Fruit fly (Drosophila melanogaster): ENCODE measurements around the gene RpL34a.

The RpL34a gene

DNA sequence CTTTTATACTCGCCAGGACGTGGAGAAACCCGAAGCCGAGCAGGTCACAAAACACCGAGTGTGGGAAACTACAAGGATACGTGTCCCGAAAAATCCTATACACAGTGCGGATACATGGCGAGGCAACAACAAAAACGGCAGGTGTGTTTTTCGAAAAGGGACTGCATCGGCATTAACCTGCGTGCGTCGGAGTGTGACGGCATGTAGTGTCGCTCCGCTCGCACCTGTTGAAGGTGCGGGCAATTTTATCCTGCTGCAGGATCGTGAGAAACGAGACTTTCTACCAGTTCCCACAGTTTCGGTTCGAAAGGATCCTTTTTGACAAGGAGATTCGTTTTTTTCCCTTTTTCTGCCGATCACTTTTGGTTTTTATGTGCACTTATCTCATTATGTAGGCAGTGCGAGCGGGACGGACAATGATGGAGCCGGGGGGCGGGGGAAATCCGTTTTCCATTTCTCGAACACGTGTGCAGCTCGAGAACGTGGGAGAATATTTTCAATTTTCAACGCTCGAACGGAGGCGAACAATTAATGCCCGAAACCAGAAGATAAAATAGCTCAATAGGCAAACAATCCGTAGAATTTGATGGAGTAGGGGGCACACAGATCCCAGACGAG lies 34.4 kb downstream of the RpL34a start:
- TF ChIP-seq CG34367 (tag; optimal IDR thresholded peaks at IDR 0.05) (no peak), CG32121 (GFP tag; IDR thresholded peaks at IDR 0.05) (no peak), Pif1B (GFP tag; optimal IDR thresholded peaks at IDR 0.05) (no peak), CG14655 (GFP tag; optimal IDR thresholded peaks at IDR 0.05) (no peak), EcR (GFP tag; optimal IDR thresholded peaks at IDR 0.05) (no peak), D1 (tag; optimal IDR thresholded peaks at IDR 0.05) (no peak), Snoo (tag; optimal IDR thresholded peaks at IDR 0.05) (no peak), CG12605 (GFP tag; IDR thresholded peaks at IDR 0.05) (no peak), Ets98B (GFP tag; IDR thresholded peaks at IDR 0.05) (no peak), CG9948 (tag; optimal IDR thresholded peaks at IDR 0.05) (no peak), CG10348 (GFP tag; IDR thresholded peaks at IDR 0.05) (no peak), gl (tag; optimal IDR thresholded peaks at IDR 0.05) (no peak), CG17806 (tag; optimal IDR thresholded peaks at IDR 0.05) (no peak), Pif1A (GFP tag; optimal IDR thresholded peaks at IDR 0.05) (no peak), CG8159 (tag; optimal IDR thresholded peaks at IDR 0.05) (no peak), CG4496 (GFP tag; IDR thresholded peaks at IDR 0.05) (no peak), CG15710 (tag; optimal IDR thresholded peaks at IDR 0.05) (no peak), rn (GFP tag; IDR thresholded peaks at IDR 0.05) (no peak)

DNA sequence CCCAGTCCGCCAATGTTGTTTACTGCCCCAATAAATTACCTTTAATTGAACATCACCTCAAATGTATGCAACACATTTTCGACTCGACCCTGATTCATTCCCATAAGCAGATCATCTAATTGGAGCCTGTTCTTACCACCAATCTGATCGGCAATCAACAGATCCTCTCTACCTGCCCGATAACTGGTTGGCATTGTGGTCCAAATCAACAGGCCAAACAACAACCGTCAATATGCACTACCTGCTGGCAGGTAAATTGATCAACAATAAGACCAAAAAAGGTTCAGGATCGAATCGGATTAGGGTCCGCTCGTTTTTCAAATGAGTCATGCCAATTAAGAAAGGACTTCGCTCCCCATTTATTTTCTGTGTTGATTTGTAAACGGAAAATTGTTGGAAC lies 35.8 kb downstream of the RpL34a start:
- TF ChIP-seq rn (GFP tag; IDR thresholded peaks at IDR 0.05): no peak

DNA sequence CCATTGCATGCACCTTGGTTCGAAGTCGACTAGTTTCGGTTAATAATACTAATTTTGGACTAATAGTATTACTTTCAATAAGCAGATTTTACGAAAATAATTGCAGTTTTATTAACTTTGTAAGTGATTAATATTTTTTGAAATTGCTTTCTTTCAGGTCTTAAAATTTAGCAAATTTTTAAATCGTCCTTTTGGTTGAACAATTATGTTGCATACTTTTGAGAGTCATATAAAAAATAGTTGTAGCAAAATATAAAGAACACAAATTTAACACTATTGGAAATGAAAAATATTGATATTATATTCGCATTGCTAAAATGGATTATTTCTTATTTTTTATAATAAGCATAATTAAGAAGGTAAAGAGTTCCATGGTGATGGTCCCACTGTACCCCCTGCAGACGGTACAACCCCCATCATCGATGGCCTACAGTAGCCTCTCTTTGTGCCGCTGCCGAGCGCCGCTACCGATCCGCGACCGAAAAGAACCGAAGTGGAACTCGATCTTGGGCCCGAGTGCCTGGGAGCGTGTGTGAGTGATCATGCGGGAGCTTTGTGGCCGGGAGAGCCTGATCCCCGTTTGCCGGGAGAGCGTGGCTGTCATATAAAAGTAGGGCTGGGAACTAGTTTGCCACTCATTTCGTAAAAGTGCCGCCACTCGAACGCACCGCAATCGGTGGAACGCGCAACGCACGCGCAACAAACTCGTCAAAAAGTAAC lies 37.7 kb downstream of the RpL34a start:
- TF ChIP-seq CG15710 (tag; optimal IDR thresholded peaks at IDR 0.05): peak; percentile 94
- peak; percentile 30 for TF ChIP-seq EcR (GFP tag; optimal IDR thresholded peaks at IDR 0.05)
- TF ChIP-seq Pif1B (GFP tag; optimal IDR thresholded peaks at IDR 0.05): peak; percentile 66
- peak; percentile 77 for TF ChIP-seq Pif1A (GFP tag; optimal IDR thresholded peaks at IDR 0.05)
- TF ChIP-seq Ets98B (GFP tag; IDR thresholded peaks at IDR 0.05): peak; percentile 41
- peak; percentile 60; the same call in 1 of the 3 replicates for TF ChIP-seq CG4496 (GFP tag; IDR thresholded peaks at IDR 0.05)
- peak; percentile 90 for TF ChIP-seq CG34367 (tag; optimal IDR thresholded peaks at IDR 0.05)
- TF ChIP-seq CG17806 (tag; optimal IDR thresholded peaks at IDR 0.05): peak; percentile 90
- TF ChIP-seq CG12605 (GFP tag; IDR thresholded peaks at IDR 0.05): 0 out of 2 replicates have a peak, but pooled peaks have one; percentile 23
- peak; percentile 77 for TF ChIP-seq rn (GFP tag; IDR thresholded peaks at IDR 0.05)
- peak; percentile 96 for TF ChIP-seq CG14655 (GFP tag; optimal IDR thresholded peaks at IDR 0.05)
- TF ChIP-seq CG10348 (GFP tag; IDR thresholded peaks at IDR 0.05): no peak; the same call in 1 of the 2 replicates
- peak; percentile 96 for TF ChIP-seq CG9948 (tag; optimal IDR thresholded peaks at IDR 0.05)
- peak; percentile 97 for TF ChIP-seq CG8159 (tag; optimal IDR thresholded peaks at IDR 0.05)
- peak; percentile 94 for TF ChIP-seq Snoo (tag; optimal IDR thresholded peaks at IDR 0.05)
- peak; percentile 81 for TF ChIP-seq CG13204 (GFP tag; optimal IDR thresholded peaks at IDR 0.05)
- peak; percentile 46; the same call in 2 of the 3 replicates for TF ChIP-seq fd96Ca (GFP tag; IDR thresholded peaks at IDR 0.05)
- TF ChIP-seq CG8301 (tag; optimal IDR thresholded peaks at IDR 0.05): peak; percentile 94
- peak; percentile 92 for TF ChIP-seq D1 (tag; optimal IDR thresholded peaks at IDR 0.05)
- TF ChIP-seq gl (tag; optimal IDR thresholded peaks at IDR 0.05): peak; percentile 50
- peak; percentile 68 for TF ChIP-seq CG32121 (GFP tag; IDR thresholded peaks at IDR 0.05)

- TF ChIP-seq Pif1A (GFP tag; optimal IDR thresholded peaks at IDR 0.05) (peak; percentile 28), CG8159 (tag; optimal IDR thresholded peaks at IDR 0.05) (peak; percentile 84), Pif1B (GFP tag; optimal IDR thresholded peaks at IDR 0.05) (peak; percentile 28), CG12605 (GFP tag; IDR thresholded peaks at IDR 0.05) (peak; percentile 49), D1 (tag; optimal IDR thresholded peaks at IDR 0.05) (peak; percentile 38), CG34367 (tag; optimal IDR thresholded peaks at IDR 0.05) (peak; percentile 74), Snoo (tag; optimal IDR thresholded peaks at IDR 0.05) (peak; percentile 45), CG9948 (tag; optimal IDR thresholded peaks at IDR 0.05) (peak; percentile 78), CG14655 (GFP tag; optimal IDR thresholded peaks at IDR 0.05) (peak; percentile 79), CG32121 (GFP tag; IDR thresholded peaks at IDR 0.05) (peak; percentile 72; the same call in 1 of the 2 replicates), CG17806 (tag; optimal IDR thresholded peaks at IDR 0.05) (peak; percentile 81), CG10348 (GFP tag; IDR thresholded peaks at IDR 0.05) (no peak), rn (GFP tag; IDR thresholded peaks at IDR 0.05) (0 out of 2 replicates have a peak, but pooled peaks have one; percentile 28), CG4496 (GFP tag; IDR thresholded peaks at IDR 0.05) (peak; percentile 72), CG13204 (GFP tag; optimal IDR thresholded peaks at IDR 0.05) (peak; percentile 99), Ets98B (GFP tag; IDR thresholded peaks at IDR 0.05) (peak; percentile 79), CG8301 (tag; optimal IDR thresholded peaks at IDR 0.05) (peak; percentile 75), fd96Ca (GFP tag; IDR thresholded peaks at IDR 0.05) (peak; percentile 68), EcR (GFP tag; optimal IDR thresholded peaks at IDR 0.05) (peak; percentile 69), gl (tag; optimal IDR thresholded peaks at IDR 0.05) (no peak), CG15710 (tag; optimal IDR thresholded peaks at IDR 0.05) (peak; percentile 68)
Measured at dm6 chr3R:26020244-26021171, 38.6 kb downstream of the RpL34a start.

dm6 chr3R:26019232-26019631 lies 39.8 kb downstream of the RpL34a start:
- TF ChIP-seq Pif1A (GFP tag; optimal IDR thresholded peaks at IDR 0.05): peak; percentile 47
- TF ChIP-seq CG15710 (tag; optimal IDR thresholded peaks at IDR 0.05): peak; percentile 10
- no peak for TF ChIP-seq gl (tag; optimal IDR thresholded peaks at IDR 0.05)
- peak; percentile 19 for TF ChIP-seq Pif1B (GFP tag; optimal IDR thresholded peaks at IDR 0.05)
- TF ChIP-seq fd96Ca (GFP tag; IDR thresholded peaks at IDR 0.05): peak; percentile 66; the same call in 1 of the 3 replicates
- TF ChIP-seq CG14655 (GFP tag; optimal IDR thresholded peaks at IDR 0.05): peak; percentile 84
- TF ChIP-seq CG13204 (GFP tag; optimal IDR thresholded peaks at IDR 0.05): no peak
- peak; percentile 22 for TF ChIP-seq CG34367 (tag; optimal IDR thresholded peaks at IDR 0.05)
- peak; percentile 59 for TF ChIP-seq CG17806 (tag; optimal IDR thresholded peaks at IDR 0.05)
- no peak for TF ChIP-seq Snoo (tag; optimal IDR thresholded peaks at IDR 0.05)
- peak; percentile 70 for TF ChIP-seq CG12605 (GFP tag; IDR thresholded peaks at IDR 0.05)
- peak; percentile 89 for TF ChIP-seq CG32121 (GFP tag; IDR thresholded peaks at IDR 0.05)
- TF ChIP-seq CG4496 (GFP tag; IDR thresholded peaks at IDR 0.05): peak; percentile 73
- TF ChIP-seq CG10348 (GFP tag; IDR thresholded peaks at IDR 0.05): peak; percentile 56; the same call in 1 of the 2 replicates
- TF ChIP-seq CG8159 (tag; optimal IDR thresholded peaks at IDR 0.05): peak; percentile 28
- peak; percentile 72 for TF ChIP-seq CG9948 (tag; optimal IDR thresholded peaks at IDR 0.05)
- TF ChIP-seq Ets98B (GFP tag; IDR thresholded peaks at IDR 0.05): peak; percentile 89
- TF ChIP-seq rn (GFP tag; IDR thresholded peaks at IDR 0.05): peak; percentile 46; the same call in 1 of the 2 replicates
- no peak for TF ChIP-seq EcR (GFP tag; optimal IDR thresholded peaks at IDR 0.05)
- TF ChIP-seq CG8301 (tag; optimal IDR thresholded peaks at IDR 0.05): peak; percentile 81
- TF ChIP-seq D1 (tag; optimal IDR thresholded peaks at IDR 0.05): no peak

Data from whole organism, pupa.